Worm (Caenorhabditis elegans): ENCODE measurements around the gene ttr-31.
A peak's percentile ranks its signal among the peaks of the same experiment; 100 is the strongest.

ttr-31 gene

DNA sequence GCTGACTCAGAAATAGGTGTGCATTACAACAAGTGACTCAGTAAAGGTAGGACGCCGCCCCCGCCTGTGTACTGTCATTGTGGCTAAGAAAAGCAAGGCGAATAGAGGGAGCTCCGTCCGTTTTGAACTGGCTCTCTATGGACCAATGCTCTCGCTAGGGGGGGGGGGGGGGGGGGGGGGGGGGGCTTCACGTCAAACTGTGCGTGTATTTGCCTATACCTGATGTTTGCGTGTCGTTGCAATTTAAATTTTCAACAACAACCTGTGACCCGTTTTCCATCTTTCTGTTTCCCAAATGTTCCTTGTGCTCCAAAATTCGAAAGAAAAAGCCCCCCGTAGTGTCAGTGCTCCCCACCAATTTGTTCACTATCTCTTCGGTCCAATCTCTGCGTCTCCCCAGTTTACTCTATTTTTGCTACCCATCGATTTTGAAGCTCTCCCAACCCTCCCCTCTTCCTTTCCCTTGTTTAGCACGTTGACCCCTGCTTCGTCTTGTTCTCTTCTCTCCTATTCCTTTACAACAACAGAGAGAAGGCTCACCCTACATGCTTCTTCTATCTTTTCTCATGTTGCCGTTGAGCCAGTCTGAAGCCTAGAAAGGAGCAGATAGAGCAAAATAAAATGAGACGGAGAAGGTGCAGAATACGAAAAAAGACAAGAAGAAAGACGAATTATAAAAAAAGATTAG lies 25.7 kb upstream of the ttr-31 start:
- TF ChIP-seq aha-1 (tag; optimal IDR thresholded peaks at IDR 0.05): no peak
- TF ChIP-seq dsc-1 (tag; optimal IDR thresholded peaks at IDR 0.05): peak; percentile 6
- no peak for TF ChIP-seq fos-1 (tag; optimal IDR thresholded peaks at IDR 0.05)
- TF ChIP-seq lin-35 (GFP tag; optimal IDR thresholded peaks at IDR 0.05): peak in 1 of 2 experiments; percentile 7
- TF ChIP-seq ceh-63 (GFP tag; optimal IDR thresholded peaks at IDR 0.05): no peak
- peak; percentile 72 for TF ChIP-seq fkh-10 (GFP tag; optimal IDR thresholded peaks at IDR 0.05)
- TF ChIP-seq elt-2 (tag; optimal IDR thresholded peaks at IDR 0.05): peak; percentile 17
- TF ChIP-seq zag-1 (tag; optimal IDR thresholded peaks at IDR 0.05): no peak
- no peak for TF ChIP-seq sup-37 (GFP tag; optimal IDR thresholded peaks at IDR 0.05)
- TF ChIP-seq ceh-82 (tag; optimal IDR thresholded peaks at IDR 0.05): peak in 2 of 3 experiments; percentile 40 to 48
- no peak for TF ChIP-seq ceh-8 (GFP tag; optimal IDR thresholded peaks at IDR 0.05)
- no peak for TF ChIP-seq fkh-4 (tag; optimal IDR thresholded peaks at IDR 0.05; ENCODE audit: borderline replicate concordance)
- TF ChIP-seq lin-13 (GFP tag; optimal IDR thresholded peaks at IDR 0.05): no peak
- TF ChIP-seq lin-15B (tag; optimal IDR thresholded peaks at IDR 0.05): no peak
- no peak for TF ChIP-seq unc-98 (GFP tag; IDR thresholded peaks at IDR 0.05)
- peak; percentile 35 for TF ChIP-seq nhr-71 (tag; optimal IDR thresholded peaks at IDR 0.05)
- TF ChIP-seq tlp-1 (tag; optimal IDR thresholded peaks at IDR 0.05): no peak
- no peak for TF ChIP-seq unc-30 (tag; optimal IDR thresholded peaks at IDR 0.05)
- peak; percentile 40 for TF ChIP-seq nhr-47 (tag; optimal IDR thresholded peaks at IDR 0.05)
- TF ChIP-seq ztf-11 (tag; optimal IDR thresholded peaks at IDR 0.05): no peak
- no peak for TF ChIP-seq alr-1 (tag; optimal IDR thresholded peaks at IDR 0.05; ENCODE audit: borderline replicate concordance)
- TF ChIP-seq ces-1 (GFP tag; optimal IDR thresholded peaks at IDR 0.05): no peak
- TF ChIP-seq fkh-8 (tag; optimal IDR thresholded peaks at IDR 0.05): peak; percentile 27
- peak; percentile 19 for TF ChIP-seq unc-86 (tag; optimal IDR thresholded peaks at IDR 0.05)
- peak; percentile 40 for TF ChIP-seq tbx-2 (tag; optimal IDR thresholded peaks at IDR 0.05)
- no peak for TF ChIP-seq lir-3 (tag; optimal IDR thresholded peaks at IDR 0.05; ENCODE audit: poor library complexity)
- TF ChIP-seq nhr-84 (tag; optimal IDR thresholded peaks at IDR 0.05): no peak
- no peak for TF ChIP-seq unc-62 (GFP tag; optimal IDR thresholded peaks at IDR 0.05)
- TF ChIP-seq blmp-1 (tag; optimal IDR thresholded peaks at IDR 0.05): no peak
- TF ChIP-seq lin-14 (GFP tag; optimal IDR thresholded peaks at IDR 0.05): peak; percentile 83
- TF ChIP-seq ama-1 (optimal IDR thresholded peaks at IDR 0.05): no peak
- no peak for TF ChIP-seq isw-1 (GFP tag; IDR thresholded peaks at IDR 0.05)
- peak; percentile 4 for TF ChIP-seq nhr-20 (tag; optimal IDR thresholded peaks at IDR 0.05)
- peak; percentile 18 for TF ChIP-seq rnt-1 (tag; optimal IDR thresholded peaks at IDR 0.05)
- peak; percentile 40 for TF ChIP-seq swsn-7 (tag; optimal IDR thresholded peaks at IDR 0.05)
- peak in 1 of 2 experiments; percentile 19 for TF ChIP-seq lsy-2 (tag; optimal IDR thresholded peaks at IDR 0.05)
- peak; percentile 44 for TF ChIP-seq snu-23 (GFP tag; optimal IDR thresholded peaks at IDR 0.05)
- TF ChIP-seq ceh-90 (tag; optimal IDR thresholded peaks at IDR 0.05): no peak
- TF ChIP-seq hlh-17 (GFP tag; optimal IDR thresholded peaks at IDR 0.05; ENCODE audit: borderline replicate concordance): no peak
- no peak for TF ChIP-seq ztf-4 (tag; optimal IDR thresholded peaks at IDR 0.05)
- TF ChIP-seq egl-27 (tag; optimal IDR thresholded peaks at IDR 0.05): no peak
- TF ChIP-seq C34B4.2 (tag; optimal IDR thresholded peaks at IDR 0.05): no peak
- peak; percentile 12 for TF ChIP-seq mep-1 (tag; optimal IDR thresholded peaks at IDR 0.05)
- no peak for TF ChIP-seq nhr-237 (tag; optimal IDR thresholded peaks at IDR 0.05)
- no peak for TF ChIP-seq mdl-1 (tag; optimal IDR thresholded peaks at IDR 0.05)
- no peak for TF ChIP-seq zip-4 (GFP tag; optimal IDR thresholded peaks at IDR 0.05)
